Fruit fly (Drosophila melanogaster) whole organism, embryonic: ENCODE data around the gene Rtc1.

Experiments
- Aef1 ChIP-seq: fragments of 200-800 bp; sonication (Bioruptor generic); IDR thresholded peaks from 3 replicates; pipeline ENCODE4 v1.3.6; 2022; ENCODE audit warnings: missing biosample characterization, missing genetic modification characterization
- Blimp-1 ChIP-seq: fragments of 200-800 bp; sonication (Bioruptor generic); optimal IDR thresholded peaks from 3 replicates; lab custom pipeline; 2018; ENCODE audit warnings: missing biosample characterization, missing genetic modification characterization, mild to moderate bottlenecking, moderate library complexity, missing genetic modification reagents
- CG11398 ChIP-seq: fragments of 200-800 bp; sonication (Bioruptor generic); optimal IDR thresholded peaks from 2 replicates; lab custom pipeline; 2016; ENCODE audit warnings: missing biosample characterization, missing genetic modification characterization
- CG12104 ChIP-seq: fragments of 200-800 bp; sonication (Bioruptor generic); optimal IDR thresholded peaks from 3 replicates; lab custom pipeline; 2016; ENCODE audit warnings: missing biosample characterization, missing genetic modification characterization
- CG13287 ChIP-seq: fragments of 200-800 bp; sonication (Bioruptor generic); IDR thresholded peaks from 2 replicates; pipeline ENCODE4 v1.3.6; 2022; ENCODE audit warnings: missing biosample characterization, missing genetic modification characterization; ENCODE audit not compliant: partially characterized antibody
- CG13424 ChIP-seq: fragments of 200-800 bp; sonication (Bioruptor generic); optimal IDR thresholded peaks from 2 replicates; lab custom pipeline; 2019; ENCODE audit warnings: missing biosample characterization, mild to moderate bottlenecking, missing genetic modification characterization, moderate library complexity
- CG15601 ChIP-seq: fragments of 200-800 bp; sonication (Bioruptor generic); optimal IDR thresholded peaks from 3 replicates; lab custom pipeline; 2019; ENCODE audit warnings: missing biosample characterization, mild to moderate bottlenecking, missing genetic modification characterization, moderate library complexity
- CG17361 ChIP-seq: fragments of 200-800 bp; sonication (Bioruptor generic); IDR thresholded peaks from 3 replicates; pipeline ENCODE4 v1.3.6; 2022; ENCODE audit warnings: missing biosample characterization, missing genetic modification characterization
- CG17612 ChIP-seq: fragments of 200-800 bp; sonication (Bioruptor generic); IDR thresholded peaks from 2 replicates; pipeline ENCODE4 v1.3.6; 2022; ENCODE audit warnings: missing biosample characterization, missing genetic modification characterization
- CG17912 ChIP-seq: fragments of 200-800 bp; sonication (Bioruptor generic); optimal IDR thresholded peaks from 2 replicates; lab custom pipeline; 2018; ENCODE audit warnings: missing biosample characterization, mild to moderate bottlenecking, missing genetic modification characterization
- CG2202 ChIP-seq: fragments of 200-800 bp; sonication (Bioruptor generic); optimal IDR thresholded peaks from 2 replicates; lab custom pipeline; 2018; ENCODE audit warnings: missing biosample characterization, mild to moderate bottlenecking, missing genetic modification characterization
- CG2678 ChIP-seq: fragments of 200-800 bp; sonication (Bioruptor generic); optimal IDR thresholded peaks from 3 replicates; lab custom pipeline; 2019; ENCODE audit warnings: missing biosample characterization, mild to moderate bottlenecking, missing genetic modification characterization, moderate library complexity
- CG32772 ChIP-seq: fragments of 200-800 bp; sonication (Bioruptor generic); IDR thresholded peaks from 2 replicates; pipeline ENCODE4 v1.3.6; 2022; ENCODE audit warnings: missing biosample characterization, missing genetic modification characterization
- CG4617 ChIP-seq: fragments of 200-800 bp; sonication (Bioruptor generic); optimal IDR thresholded peaks from 3 replicates; lab custom pipeline; 2016; ENCODE audit warnings: missing biosample characterization, missing genetic modification characterization, borderline replicate concordance
- CG5953 ChIP-seq: fragments of 200-800 bp; sonication (Bioruptor generic); IDR thresholded peaks from 2 replicates; pipeline ENCODE4 v1.3.6; 2022; ENCODE audit warnings: missing biosample characterization, missing genetic modification characterization
- CG6791 ChIP-seq: fragments of 200-800 bp; sonication (Bioruptor generic); IDR thresholded peaks from 3 replicates; pipeline ENCODE4 v1.3.6; 2022; ENCODE audit warnings: missing biosample characterization, missing genetic modification characterization; ENCODE audit not compliant: partially characterized antibody
- CG7745 ChIP-seq: fragments of 200-800 bp; sonication (Bioruptor generic); optimal IDR thresholded peaks from 2 replicates; lab custom pipeline; 2018; ENCODE audit warnings: missing biosample characterization, mild to moderate bottlenecking, missing genetic modification characterization, moderate library complexity
- CG9215 ChIP-seq: fragments of 200-800 bp; sonication (Bioruptor generic); IDR thresholded peaks from 2 replicates; pipeline ENCODE4 v1.3.6; 2022; ENCODE audit warnings: missing biosample characterization, missing genetic modification characterization
- Chrac-16 ChIP-seq: fragments of 200-800 bp; sonication (Bioruptor generic); optimal IDR thresholded peaks from 3 replicates; lab custom pipeline; 2016; ENCODE audit warnings: missing biosample characterization, missing genetic modification characterization
- Deaf1 ChIP-seq: fragments of 200-800 bp; optimal IDR thresholded peaks from 3 replicates; lab custom pipeline; 2019; ENCODE audit warnings: missing biosample characterization, mild to moderate bottlenecking, missing genetic modification characterization, moderate library complexity
- Eip74EF ChIP-seq, 2 experiments: fragments of 200-800 bp in 1 of 2; fragments of >200 bp in 1 of 2; sonication (Bioruptor generic) in 1 of 2; optimal IDR thresholded peaks; 2 replicates each; lab custom pipeline; 2017 to 2019; ENCODE audit warnings: missing biosample characterization in 2 of 2, missing genetic modification characterization in 2 of 2, mild to moderate bottlenecking in 1 of 2, moderate library complexity in 1 of 2
- Fer1 ChIP-seq: fragments of 200-800 bp; sonication (Bioruptor generic); optimal IDR thresholded peaks from 2 replicates; lab custom pipeline; 2017; ENCODE audit warnings: missing biosample characterization, mild to moderate bottlenecking, missing genetic modification characterization
- Hmr ChIP-seq: fragments of 200-800 bp; sonication (Bioruptor generic); optimal IDR thresholded peaks from 3 replicates; lab custom pipeline; 2017; ENCODE audit warnings: mild to moderate bottlenecking, missing biosample characterization, missing genetic modification reagents, missing genetic modification characterization
- Kr ChIP-seq: fragments of 200-800 bp; sonication (Bioruptor generic); optimal IDR thresholded peaks from 2 replicates; lab custom pipeline; 2017; ENCODE audit warnings: missing biosample characterization, mild to moderate bottlenecking, missing genetic modification characterization
- Med ChIP-seq: fragments of 200-800 bp; sonication (Bioruptor generic); peaks from one replicate; lab custom pipeline; 2016; ENCODE audit warnings: missing biosample characterization, missing genetic modification characterization, mild to moderate bottlenecking, inconsistent platforms, moderate library complexity
- NC2β ChIP-seq: fragments of 200-800 bp; sonication (Bioruptor generic); optimal IDR thresholded peaks from 2 replicates; lab custom pipeline; 2016; ENCODE audit warnings: missing biosample characterization, missing genetic modification characterization
- NFAT ChIP-seq: fragments of 200-800 bp; sonication (Bioruptor generic); IDR thresholded peaks from 2 replicates; pipeline ENCODE4 v1.3.6; 2022; ENCODE audit warnings: missing biosample characterization, missing genetic modification characterization
- PHDP ChIP-seq: fragments of 200-800 bp; sonication (Bioruptor generic); optimal IDR thresholded peaks from 3 replicates; lab custom pipeline; 2018; ENCODE audit warnings: missing biosample characterization, mild to moderate bottlenecking, missing genetic modification characterization, moderate library complexity
- YL-1 ChIP-seq: fragments of 200-800 bp; sonication (Bioruptor generic); optimal IDR thresholded peaks from 3 replicates; lab custom pipeline; 2017; ENCODE audit warnings: missing biosample characterization, mild to moderate bottlenecking, missing genetic modification characterization
- bcd ChIP-seq: fragments of 200-800 bp; sonication (Bioruptor generic); optimal IDR thresholded peaks from 2 replicates; lab custom pipeline; 2017; ENCODE audit warnings: missing biosample characterization, mild to moderate bottlenecking, missing genetic modification characterization
- corto ChIP-seq: fragments of 200-800 bp; sonication (Bioruptor generic); optimal IDR thresholded peaks from 2 replicates; lab custom pipeline; 2016; ENCODE audit warnings: missing biosample characterization, mild to moderate bottlenecking, missing genetic modification characterization, moderate library complexity
- croc ChIP-seq: fragments of 200-800 bp; sonication (Bioruptor generic); conservative IDR thresholded peaks from 3 replicates; pipeline ENCODE4 v1.3.6; 2022; ENCODE audit warnings: missing biosample characterization, missing genetic modification characterization
- cwo ChIP-seq: fragments of 200-800 bp; sonication (Bioruptor generic); optimal IDR thresholded peaks from 3 replicates; lab custom pipeline; 2017; ENCODE audit warnings: missing biosample characterization, missing genetic modification characterization, mild to moderate bottlenecking, moderate library complexity, missing genetic modification reagents
- exex ChIP-seq: fragments of 200-800 bp; sonication (Bioruptor generic); optimal IDR thresholded peaks from 4 replicates; lab custom pipeline; 2018; ENCODE audit warnings: missing biosample characterization, mild to moderate bottlenecking, missing genetic modification characterization, moderate library complexity
- eyg ChIP-seq: fragments of 200-800 bp; sonication (Bioruptor generic); optimal IDR thresholded peaks from 3 replicates; lab custom pipeline; 2016; ENCODE audit warnings: missing biosample characterization, missing genetic modification characterization
- gcm2 ChIP-seq: fragments of 200-800 bp; sonication (Bioruptor generic); optimal IDR thresholded peaks from 2 replicates; lab custom pipeline; 2016; ENCODE audit warnings: missing biosample characterization, missing genetic modification characterization
- grau ChIP-seq: fragments of 200-800 bp; optimal IDR thresholded peaks from 3 replicates; lab custom pipeline; 2019; ENCODE audit warnings: missing biosample characterization, mild to moderate bottlenecking, missing genetic modification characterization, moderate library complexity
- gsb ChIP-seq: fragments of 200-800 bp; sonication (Bioruptor generic); IDR thresholded peaks from 2 replicates; pipeline ENCODE4 v1.3.6; 2022; ENCODE audit warnings: missing biosample characterization, missing genetic modification characterization
- jing ChIP-seq: fragments of 200-800 bp; sonication (Bioruptor generic); optimal IDR thresholded peaks from 2 replicates; lab custom pipeline; 2018; ENCODE audit warnings: missing biosample characterization, mild to moderate bottlenecking, missing genetic modification characterization
- jumu ChIP-seq: fragments of 200-800 bp; sonication (Bioruptor generic); optimal IDR thresholded peaks from 3 replicates; lab custom pipeline; 2016; ENCODE audit warnings: missing biosample characterization, missing genetic modification characterization
- lmd ChIP-seq: fragments of 200-800 bp; sonication (Bioruptor generic); IDR thresholded peaks from 2 replicates; pipeline ENCODE4 v1.3.6; 2022; ENCODE audit warnings: missing biosample characterization, missing genetic modification characterization
- nerfin-2 ChIP-seq: fragments of 200-800 bp; sonication (Bioruptor generic); IDR thresholded peaks from 2 replicates; pipeline ENCODE4 v1.3.6; 2022; ENCODE audit warnings: missing biosample characterization, missing genetic modification characterization; ENCODE audit not compliant: partially characterized antibody
- oc ChIP-seq: fragments of 200-800 bp; sonication (Bioruptor generic); optimal IDR thresholded peaks from 2 replicates; lab custom pipeline; 2018; ENCODE audit warnings: missing biosample characterization, mild to moderate bottlenecking, missing genetic modification characterization, moderate library complexity
- onecut ChIP-seq: fragments of 200-800 bp; sonication (Bioruptor generic); IDR thresholded peaks from 2 replicates; pipeline ENCODE4 v1.3.6; 2022; ENCODE audit warnings: missing biosample characterization, missing genetic modification characterization
- pb ChIP-seq: fragments of 200-800 bp; sonication (Bioruptor generic); optimal IDR thresholded peaks from 3 replicates; lab custom pipeline; 2016; ENCODE audit warnings: missing biosample characterization, missing genetic modification characterization
- pho ChIP-seq: fragments of 200-800 bp; sonication (Bioruptor generic); optimal IDR thresholded peaks from 2 replicates; lab custom pipeline; 2016; ENCODE audit warnings: missing biosample characterization, missing genetic modification characterization
- pros ChIP-seq: fragments of 200-800 bp; sonication (Bioruptor generic); optimal IDR thresholded peaks from 3 replicates; lab custom pipeline; 2019; ENCODE audit warnings: missing biosample characterization, mild to moderate bottlenecking, missing genetic modification characterization, moderate library complexity
- row ChIP-seq: fragments of 200-800 bp; sonication (Bioruptor generic); IDR thresholded peaks from 3 replicates; pipeline ENCODE4 v1.3.6; 2022; ENCODE audit warnings: missing biosample characterization, missing genetic modification characterization
- seq ChIP-seq: fragments of 200-800 bp; sonication (Bioruptor generic); IDR thresholded peaks from 2 replicates; pipeline ENCODE4 v1.3.6; 2022; ENCODE audit warnings: missing biosample characterization, missing genetic modification characterization
- shn ChIP-seq: fragments of 200-800 bp; sonication (Bioruptor generic); optimal IDR thresholded peaks from 3 replicates; lab custom pipeline; 2016; ENCODE audit warnings: missing biosample characterization, missing genetic modification characterization
- unpg ChIP-seq: fragments of 200-800 bp; sonication (Bioruptor generic); optimal IDR thresholded peaks from 3 replicates; lab custom pipeline; 2018; ENCODE audit warnings: missing biosample characterization, mild to moderate bottlenecking, missing genetic modification characterization, moderate library complexity

The Rtc1 gene

DNA sequence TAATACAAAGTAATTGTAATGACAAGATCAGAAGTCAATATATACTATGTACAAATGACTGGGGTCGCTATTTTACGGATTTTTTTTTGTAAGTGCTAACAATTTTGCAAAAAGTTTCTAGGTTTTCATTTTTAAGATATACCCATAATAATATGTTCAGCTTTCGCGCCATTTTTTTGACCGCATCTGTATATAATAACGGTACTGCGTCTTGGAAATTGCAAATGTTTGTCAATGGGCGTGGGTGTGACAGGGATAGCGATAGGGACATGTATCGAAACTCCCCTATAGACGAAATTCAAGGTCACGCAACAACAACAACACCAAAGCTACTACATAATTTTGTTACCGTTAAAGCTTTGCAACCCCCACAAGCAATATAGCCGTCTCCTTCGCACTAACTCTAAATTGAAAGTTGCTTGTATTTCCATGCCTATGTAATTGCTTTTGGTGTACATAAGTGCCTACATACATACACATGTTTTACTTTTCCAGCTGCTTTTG, 4.4 kb upstream of the Rtc1 start (continued):
- TF ChIP-seq CG9215 (GFP tag; lab: Robert Waterston, UW), result no peak
- TF ChIP-seq jumu (GFP tag; lab: Kevin White, UChicago), result no peak
- peak; percentile 19 for TF ChIP-seq Fer1
- no peak for TF ChIP-seq Eip74EF (GFP tag; optimal IDR thresholded peaks at IDR 0.05; lab: Kevin White, UChicago)
- no peak for TF ChIP-seq eyg
- TF ChIP-seq NC2β (GFP tag; lab: Kevin White, UChicago), result no peak
- no peak for TF ChIP-seq Aef1 (GFP tag; lab: Robert Waterston, UW)
- TF ChIP-seq pb (GFP tag; lab: Kevin White, UChicago), result no peak
- TF ChIP-seq gcm2, result no peak
- TF ChIP-seq Deaf1 (tag; lab: Kevin White, UChicago), result no peak
- 0 out of 3 replicates have a peak, but pooled peaks have one; percentile 18 for TF ChIP-seq row (GFP tag; lab: Robert Waterston, UW)
- no peak for TF ChIP-seq cwo (GFP tag; lab: Kevin White, UChicago)
- no peak for TF ChIP-seq CG6791
- no peak for TF ChIP-seq CG13287 (GFP tag; lab: Robert Waterston, UW)
- TF ChIP-seq YL-1 (GFP tag; lab: Kevin White, UChicago), result no peak
- TF ChIP-seq Chrac-16 (GFP tag; lab: Kevin White, UChicago), result no peak
- TF ChIP-seq CG4617 (GFP tag; lab: Kevin White, UChicago), result no peak
- peak; percentile 50 for TF ChIP-seq Med (GFP tag; lab: Kevin White, UChicago)
- TF ChIP-seq oc (tag; lab: Kevin White, UChicago), result no peak
- no peak for TF ChIP-seq Blimp-1
- peak; percentile 3 for TF ChIP-seq exex (tag; lab: Kevin White, UChicago)
- no peak for TF ChIP-seq pho (GFP tag; lab: Kevin White, UChicago)
- peak; percentile 22 for TF ChIP-seq Hmr (GFP tag; lab: Kevin White, UChicago)
- TF ChIP-seq croc, result no peak
- no peak for TF ChIP-seq Kr
- TF ChIP-seq grau (tag; lab: Kevin White, UChicago), result no peak
- TF ChIP-seq PHDP (tag; lab: Kevin White, UChicago), result no peak
- no peak for TF ChIP-seq CG7745
- TF ChIP-seq pros, result no peak
- TF ChIP-seq CG11398 (GFP tag; lab: Kevin White, UChicago), result no peak
- TF ChIP-seq CG32772 (GFP tag; lab: Robert Waterston, UW), result no peak
- no peak for TF ChIP-seq jing (GFP tag; lab: Kevin White, UChicago)
- no peak for TF ChIP-seq onecut
- no peak for TF ChIP-seq CG17361 (GFP tag; lab: Robert Waterston, UW)
- TF ChIP-seq CG2678 (tag; lab: Kevin White, UChicago), result peak; percentile 14
- no peak for TF ChIP-seq unpg (GFP tag; lab: Kevin White, UChicago)
- TF ChIP-seq gsb, result no peak
- TF ChIP-seq nerfin-2 (GFP tag; lab: Robert Waterston, UW), result no peak
- TF ChIP-seq lmd, result no peak
- no peak for TF ChIP-seq CG2202 (tag; lab: Kevin White, UChicago)
- TF ChIP-seq CG12104, result no peak
- no peak for TF ChIP-seq CG17912 (GFP tag; lab: Kevin White, UChicago)
- no peak for TF ChIP-seq CG15601 (tag; lab: Kevin White, UChicago)
- no peak for TF ChIP-seq NFAT
- TF ChIP-seq seq (GFP tag; lab: Robert Waterston, UW), result peak; percentile 58
- TF ChIP-seq shn, result no peak
- no peak for TF ChIP-seq CG13424 (tag; lab: Kevin White, UChicago)
- no peak for TF ChIP-seq CG5953 (GFP tag; lab: Robert Waterston, UW)
- TF ChIP-seq bcd (GFP tag; lab: Kevin White, UChicago), result no peak
- no peak for TF ChIP-seq corto (GFP tag; lab: Kevin White, UChicago)
- TF ChIP-seq CG17612 (GFP tag; lab: Robert Waterston, UW), result no peak
